Fruit fly (Drosophila melanogaster) whole organism, prepupa: ENCODE data around the gene CG32568.
A peak's percentile ranks its signal among the peaks of the same experiment; 100 is the strongest.

Experiments
- Blimp-1 ChIP-seq: fragments of 200-800 bp; sonication (Bioruptor generic); optimal IDR thresholded peaks from 3 replicates; lab custom pipeline; 2017; ENCODE audit warnings: missing biosample characterization, missing genetic modification characterization, mild to moderate bottlenecking, moderate library complexity, missing genetic modification reagents
- CG10631 ChIP-seq: fragments of 200-800 bp; sonication (Bioruptor generic); optimal IDR thresholded peaks from 2 replicates; lab custom pipeline; 2016; ENCODE audit warnings: missing biosample characterization, missing genetic modification characterization
- CG10669 ChIP-seq: fragments of 200-800 bp; sonication (Bioruptor generic); optimal IDR thresholded peaks from 3 replicates; lab custom pipeline; 2018; ENCODE audit warnings: missing biosample characterization, mild to moderate bottlenecking, missing genetic modification characterization, moderate library complexity
- CG11762 ChIP-seq: fragments of 200-800 bp; sonication (Bioruptor generic); optimal IDR thresholded peaks from 3 replicates; lab custom pipeline; 2016; ENCODE audit warnings: missing biosample characterization, missing genetic modification characterization; ENCODE audit not compliant: insufficient read depth
- CG15336 ChIP-seq: fragments of 200-800 bp; sonication (Bioruptor generic); IDR thresholded peaks from 2 replicates; pipeline ENCODE4 v1.3.6; 2022; ENCODE audit warnings: missing biosample characterization, missing genetic modification characterization
- CG1621 ChIP-seq: fragments of 200-800 bp; sonication (Bioruptor generic); optimal IDR thresholded peaks from 3 replicates; lab custom pipeline; 2018; ENCODE audit warnings: missing biosample characterization, mild to moderate bottlenecking, missing genetic modification characterization
- CG31627 ChIP-seq: fragments of 200-800 bp; sonication (Bioruptor generic); optimal IDR thresholded peaks from 3 replicates; lab custom pipeline; 2016; ENCODE audit warnings: missing biosample characterization, missing genetic modification characterization
- CG32006 ChIP-seq: fragments of 200-800 bp; sonication (Bioruptor generic); optimal IDR thresholded peaks from 3 replicates; lab custom pipeline; 2017; ENCODE audit warnings: missing biosample characterization, mild to moderate bottlenecking, missing genetic modification characterization
- CG3919 ChIP-seq: fragments of 200-800 bp; sonication (Bioruptor generic); optimal IDR thresholded peaks from 3 replicates; lab custom pipeline; 2016; ENCODE audit warnings: missing biosample characterization, missing genetic modification characterization
- CG6163 ChIP-seq: fragments of 200-800 bp; sonication (Bioruptor generic); IDR thresholded peaks from 3 replicates; pipeline ENCODE4 v1.3.6; 2022; ENCODE audit warnings: missing biosample characterization, missing genetic modification characterization
- CG6276 ChIP-seq: fragments of 200-800 bp; sonication (Bioruptor generic); optimal IDR thresholded peaks from 2 replicates; lab custom pipeline; 2017; ENCODE audit warnings: missing biosample characterization, mild to moderate bottlenecking, missing genetic modification characterization
- CG6792 ChIP-seq: fragments of 200-800 bp; sonication (Bioruptor generic); optimal IDR thresholded peaks from 3 replicates; lab custom pipeline; 2016; ENCODE audit warnings: missing biosample characterization, missing genetic modification characterization
- CG6808 ChIP-seq: fragments of 200-800 bp; sonication (Bioruptor generic); optimal IDR thresholded peaks from 3 replicates; lab custom pipeline; 2017; ENCODE audit warnings: missing biosample characterization, missing genetic modification characterization, mild to moderate bottlenecking, moderate library complexity, missing genetic modification reagents
- CG7368 ChIP-seq: fragments of 200-800 bp; sonication (Bioruptor generic); optimal IDR thresholded peaks from 3 replicates; lab custom pipeline; 2016; ENCODE audit warnings: missing biosample characterization, missing genetic modification characterization
- CG8319 ChIP-seq: fragments of 200-800 bp; sonication (Bioruptor generic); optimal IDR thresholded peaks from 3 replicates; lab custom pipeline; 2016; ENCODE audit warnings: missing biosample characterization, missing genetic modification characterization
- Eip75B ChIP-seq: fragments of 200-800 bp; sonication (Bioruptor generic); optimal IDR thresholded peaks from 3 replicates; lab custom pipeline; 2016; ENCODE audit warnings: missing biosample characterization, missing genetic modification characterization
- Eip78C ChIP-seq: fragments of 200-800 bp; sonication (Bioruptor generic); peaks from one replicate; lab custom pipeline; 2016; ENCODE audit warnings: missing biosample characterization, missing genetic modification characterization
- Eip93F ChIP-seq: fragments of 200-800 bp; sonication (Bioruptor generic); optimal IDR thresholded peaks from 2 replicates; lab custom pipeline; 2016; ENCODE audit warnings: missing biosample characterization, mild to moderate bottlenecking, missing genetic modification characterization
- Ets21C ChIP-seq: fragments of 200-800 bp; sonication (Bioruptor generic); optimal IDR thresholded peaks from 3 replicates; lab custom pipeline; 2016; ENCODE audit warnings: missing biosample characterization, missing genetic modification characterization
- Ets96B ChIP-seq: fragments of 200-800 bp; optimal IDR thresholded peaks from 2 replicates; lab custom pipeline; 2019; ENCODE audit warnings: missing biosample characterization, mild to moderate bottlenecking, missing genetic modification characterization, moderate library complexity
- Hr38 ChIP-seq: sonication (Bioruptor generic); optimal IDR thresholded peaks from 2 replicates; lab custom pipeline; 2016; ENCODE audit warnings: missing biosample characterization, missing genetic modification characterization
- Hr4 ChIP-seq: fragments of 200-800 bp; sonication (Bioruptor generic); optimal IDR thresholded peaks from 3 replicates; lab custom pipeline; 2016; ENCODE audit warnings: missing biosample characterization, missing genetic modification characterization
- Lpt ChIP-seq: fragments of 200-800 bp; sonication (Bioruptor generic); optimal IDR thresholded peaks from 3 replicates; lab custom pipeline; 2016; ENCODE audit warnings: missing biosample characterization, missing genetic modification characterization
- Met ChIP-seq: fragments of 200-800 bp; sonication (Bioruptor generic); optimal IDR thresholded peaks from 3 replicates; lab custom pipeline; 2016; ENCODE audit warnings: missing biosample characterization, missing genetic modification characterization
- Sox102F ChIP-seq: fragments of 200-800 bp; sonication (Bioruptor generic); optimal IDR thresholded peaks from 2 replicates; lab custom pipeline; 2016; ENCODE audit warnings: missing biosample characterization, mild to moderate bottlenecking, missing genetic modification characterization
- Sox15 ChIP-seq: fragments of 200-800 bp; sonication (Bioruptor generic); optimal IDR thresholded peaks from 3 replicates; lab custom pipeline; 2016; ENCODE audit warnings: missing biosample characterization, missing genetic modification characterization
- achi ChIP-seq: fragments of 200-800 bp; sonication (Bioruptor generic); optimal IDR thresholded peaks from 3 replicates; lab custom pipeline; 2016; ENCODE audit warnings: missing biosample characterization, missing genetic modification characterization
- acj6 ChIP-seq: fragments of 200-800 bp; sonication (Bioruptor generic); optimal IDR thresholded peaks from 3 replicates; lab custom pipeline; 2016; ENCODE audit warnings: missing biosample characterization, missing genetic modification characterization
- cyc ChIP-seq: fragments of 200-800 bp; sonication (Bioruptor generic); optimal IDR thresholded peaks from 3 replicates; lab custom pipeline; 2016; ENCODE audit warnings: missing biosample characterization, missing genetic modification characterization
- dac ChIP-seq: fragments of 200-800 bp; sonication (Bioruptor generic); optimal IDR thresholded peaks from 2 replicates; lab custom pipeline; 2017; ENCODE audit warnings: missing biosample characterization, mild to moderate bottlenecking, missing genetic modification characterization
- eg ChIP-seq: fragments of 200-800 bp; sonication (Bioruptor generic); IDR thresholded peaks from 3 replicates; pipeline ENCODE4 v1.3.6; 2022; ENCODE audit warnings: missing biosample characterization, missing genetic modification characterization
- esn ChIP-seq: fragments of 200-800 bp; sonication (Bioruptor generic); optimal IDR thresholded peaks from 2 replicates; lab custom pipeline; 2016; ENCODE audit warnings: missing biosample characterization, mild to moderate bottlenecking, missing genetic modification characterization, moderate library complexity
- fd59A ChIP-seq: fragments of 200-800 bp; sonication (Bioruptor generic); optimal IDR thresholded peaks from 2 replicates; lab custom pipeline; 2017; ENCODE audit warnings: missing biosample characterization, mild to moderate bottlenecking, missing genetic modification characterization, missing genetic modification reagents
- fd85E ChIP-seq: fragments of 200-800 bp; sonication (Bioruptor generic); optimal IDR thresholded peaks from 3 replicates; lab custom pipeline; 2016; ENCODE audit warnings: missing biosample characterization, missing genetic modification characterization
- fkh ChIP-seq: fragments of 200-800 bp; sonication (Bioruptor generic); optimal IDR thresholded peaks from 3 replicates; lab custom pipeline; 2017; ENCODE audit warnings: missing biosample characterization, mild to moderate bottlenecking, missing genetic modification characterization, moderate library complexity
- lz ChIP-seq: fragments of 200-800 bp; sonication (Bioruptor generic); optimal IDR thresholded peaks from 3 replicates; lab custom pipeline; 2016; ENCODE audit warnings: missing biosample characterization, missing genetic modification characterization
- pdm3 ChIP-seq: fragments of 200-800 bp; sonication (Bioruptor generic); optimal IDR thresholded peaks from 3 replicates; lab custom pipeline; 2016; ENCODE audit warnings: missing biosample characterization, missing genetic modification characterization
- spab ChIP-seq: fragments of 200-800 bp; sonication (Bioruptor generic); optimal IDR thresholded peaks from 2 replicates; lab custom pipeline; 2017; ENCODE audit warnings: missing biosample characterization, mild to moderate bottlenecking, missing genetic modification characterization, missing genetic modification reagents
- ss ChIP-seq, 2 experiments: fragments of 200-800 bp; sonication (Bioruptor generic); optimal IDR thresholded peaks; 2 replicates in 1 of 2; 3 replicates in 1 of 2; lab custom pipeline; 2017 to 2018; ENCODE audit warnings: mild to moderate bottlenecking in 2 of 2, missing biosample characterization in 2 of 2, missing genetic modification characterization in 2 of 2, moderate library complexity in 1 of 2
- svp ChIP-seq: fragments of 200-800 bp; sonication (Bioruptor generic); peaks from one replicate; lab custom pipeline; 2016; ENCODE audit warnings: missing biosample characterization, missing genetic modification characterization
- topi ChIP-seq: fragments of 200-800 bp; sonication (Bioruptor generic); optimal IDR thresholded peaks from 3 replicates; lab custom pipeline; 2016; ENCODE audit warnings: missing biosample characterization, missing genetic modification characterization

The CG32568 gene

DNA sequence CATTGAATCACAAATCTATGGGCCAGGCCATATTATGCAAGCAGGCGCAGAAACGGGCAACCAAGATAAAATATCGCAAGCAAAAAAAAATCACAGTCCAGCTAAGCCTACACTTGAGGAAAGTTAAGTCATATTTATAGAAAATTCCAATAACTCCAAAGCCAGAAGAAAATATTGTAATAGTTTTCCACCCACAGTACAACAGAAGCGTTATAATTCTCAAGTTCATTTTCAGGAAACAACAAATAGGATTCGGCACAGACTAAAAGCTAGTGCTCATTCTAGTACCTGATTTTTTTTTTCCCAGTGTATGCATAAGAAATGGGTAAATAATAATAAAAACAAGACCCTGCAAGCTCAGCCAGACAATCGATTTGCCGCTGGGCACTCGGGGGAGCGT, 25.1 kb downstream of the CG32568 start (continued):
- TF ChIP-seq CG7368 (GFP tag; lab: Kevin White, UChicago) (no peak), fd85E (GFP tag; lab: Kevin White, UChicago) (no peak), Blimp-1 (GFP tag; lab: Kevin White, UChicago) (no peak), CG6808 (GFP tag; lab: Kevin White, UChicago) (peak; percentile 17), Ets96B (peak; percentile 15), CG31627 (GFP tag; lab: Kevin White, UChicago) (no peak), svp (GFP tag; lab: Kevin White, UChicago) (no peak), spab (GFP tag; lab: Kevin White, UChicago) (no peak), Lpt (peak; percentile 56), CG10669 (GFP tag; lab: Kevin White, UChicago) (no peak), Hr4 (GFP tag; lab: Kevin White, UChicago) (peak; percentile 63), esn (GFP tag; lab: Kevin White, UChicago) (no peak)

- TF ChIP-seq CG6163: 0 out of 3 replicates have a peak, but pooled peaks have one; percentile 16
- TF ChIP-seq Hr4 (GFP tag; lab: Kevin White, UChicago): no peak
- no peak for TF ChIP-seq esn (GFP tag; lab: Kevin White, UChicago)
- no peak for TF ChIP-seq Met (GFP tag; lab: Kevin White, UChicago)
- no peak for TF ChIP-seq cyc (GFP tag; lab: Kevin White, UChicago)
- peak; percentile 39 for TF ChIP-seq Eip78C
- no peak for TF ChIP-seq Lpt
- no peak for TF ChIP-seq spab (GFP tag; lab: Kevin White, UChicago)
- no peak for TF ChIP-seq acj6
- TF ChIP-seq Eip75B: no peak
- 0 out of 3 replicates have a peak, but pooled peaks have one; percentile 9 for TF ChIP-seq eg (GFP tag; lab: Robert Waterston, UW)
- no peak for TF ChIP-seq fd85E (GFP tag; lab: Kevin White, UChicago)
- no peak for TF ChIP-seq Eip93F (GFP tag; lab: Kevin White, UChicago)
- TF ChIP-seq CG32006 (GFP tag; lab: Kevin White, UChicago): no peak
- TF ChIP-seq CG15336: 0 out of 2 replicates have a peak, but pooled peaks have one; percentile 26
- TF ChIP-seq fkh (GFP tag; lab: Kevin White, UChicago): no peak
- TF ChIP-seq svp (GFP tag; lab: Kevin White, UChicago): peak; percentile 45
- peak in 1 of 2 experiments; percentile 33 for TF ChIP-seq ss (GFP tag; optimal IDR thresholded peaks at IDR 0.05; lab: Kevin White, UChicago)
Observed at dm6 chrX:16766868-16767431, 26.2 kb downstream of the CG32568 start.

DNA sequence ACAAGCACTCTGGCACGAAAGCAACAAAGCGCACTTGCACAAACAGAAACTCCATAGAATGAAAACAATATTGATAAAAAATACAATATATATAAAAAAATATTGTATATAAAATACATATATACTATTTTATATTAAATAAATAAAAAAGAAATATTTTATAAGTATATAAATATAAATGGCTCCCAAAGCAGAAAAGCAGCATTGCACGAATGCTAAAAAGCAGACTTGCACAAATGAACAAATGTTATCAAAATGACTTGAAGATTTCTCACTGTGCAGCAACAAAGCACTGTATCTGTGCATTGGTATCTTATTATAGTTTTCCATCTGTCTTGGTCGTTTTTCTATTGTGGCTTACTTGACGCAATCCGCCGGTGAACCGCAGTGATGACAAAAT, 28.1 kb downstream of the CG32568 start:
- peak; percentile 54 for TF ChIP-seq Eip78C
- no peak for TF ChIP-seq eg (GFP tag; lab: Robert Waterston, UW)
- TF ChIP-seq CG32006 (GFP tag; lab: Kevin White, UChicago): peak; percentile 39

dm6 chrX:16772882-16773827, 32.4 kb downstream of the CG32568 start:
- peak; percentile 6 for TF ChIP-seq Sox102F
- peak; percentile 84 for TF ChIP-seq svp (GFP tag; lab: Kevin White, UChicago)
- no peak for TF ChIP-seq dac (GFP tag; lab: Kevin White, UChicago)
- peak; percentile 52 for TF ChIP-seq pdm3
- TF ChIP-seq CG11762 (GFP tag; lab: Kevin White, UChicago): peak; percentile 58
- peak; percentile 83 for TF ChIP-seq CG15336
- peak; percentile 21 for TF ChIP-seq lz (GFP tag; lab: Kevin White, UChicago)
- peak; percentile 0 for TF ChIP-seq fd59A (GFP tag; lab: Kevin White, UChicago)
- peak; percentile 70 for TF ChIP-seq CG3919 (GFP tag; lab: Kevin White, UChicago)
- peak; percentile 35 for TF ChIP-seq CG6276 (GFP tag; lab: Kevin White, UChicago)
- no peak for TF ChIP-seq Ets21C (GFP tag; lab: Kevin White, UChicago)
- TF ChIP-seq spab (GFP tag; lab: Kevin White, UChicago): peak; percentile 55
- TF ChIP-seq Ets96B: peak; percentile 69
- peak; percentile 37 for TF ChIP-seq CG1621 (tag; lab: Kevin White, UChicago)
- peak; percentile 49 for TF ChIP-seq CG7368 (GFP tag; lab: Kevin White, UChicago)
- peak; percentile 69 for TF ChIP-seq CG6808 (GFP tag; lab: Kevin White, UChicago)
- peak; percentile 33 for TF ChIP-seq achi (GFP tag; lab: Kevin White, UChicago)
- TF ChIP-seq Hr38 (GFP tag; lab: Kevin White, UChicago): no peak
- TF ChIP-seq CG10631 (GFP tag; lab: Kevin White, UChicago): peak; percentile 65
- TF ChIP-seq cyc (GFP tag; lab: Kevin White, UChicago): peak; percentile 58
- TF ChIP-seq CG6792: peak; percentile 26
- TF ChIP-seq CG8319 (GFP tag; lab: Kevin White, UChicago): peak; percentile 48
- no peak for TF ChIP-seq Sox15 (GFP tag; lab: Kevin White, UChicago)
- peak; percentile 62 for TF ChIP-seq topi (GFP tag; lab: Kevin White, UChicago)
